Fruit fly (Drosophila melanogaster): ENCODE measurements around the gene CG46281.

DNA sequence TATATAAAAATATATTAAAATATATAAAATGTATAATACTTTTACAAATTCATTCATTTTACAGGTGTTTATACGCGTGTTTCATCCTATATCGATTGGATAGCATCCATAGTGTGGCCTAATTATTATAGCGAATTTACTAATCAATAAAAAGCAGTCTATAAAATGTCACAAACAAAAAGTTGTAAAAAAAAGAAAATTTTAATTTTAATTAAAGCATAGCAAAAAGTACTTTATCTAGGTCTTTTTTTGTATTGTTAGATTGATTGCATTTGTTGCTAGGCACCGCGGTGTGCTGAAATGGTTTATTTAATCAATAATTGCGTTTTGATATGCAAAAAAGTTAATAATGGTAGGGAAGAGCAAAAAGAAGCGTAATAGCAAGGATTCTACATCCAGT, 13.8 kb upstream of the CG46281 start, which contains the start of gene CG45122:
- TF ChIP-seq CG14710 (tag; optimal IDR thresholded peaks at IDR 0.05) (no peak), C15 (GFP tag; IDR thresholded peaks at IDR 0.05) (no peak), onecut (GFP tag; IDR thresholded peaks at IDR 0.05) (no peak)

Measured in whole organism, embryonic.